Worm (Caenorhabditis elegans) whole organism, young adult: Measurements from ENCODE around the gene F37C4.6.

Experiments
- B0035.1 ChIP-seq: sonication (generic microtip); optimal IDR thresholded peaks from 2 replicates; lab custom pipeline; 2016; ENCODE audit warnings: missing genetic modification characterization, mild to moderate bottlenecking, missing compliant biosample characterization, missing genotype, missing genetic modification reagents
- B0261.1 ChIP-seq: sonication (generic microtip); optimal IDR thresholded peaks from 2 replicates; lab custom pipeline; 2016; ENCODE audit warnings: mild to moderate bottlenecking, missing genetic modification characterization, moderate library complexity, missing compliant biosample characterization
- F22D6.2 ChIP-seq: sonication (generic microtip); optimal IDR thresholded peaks from 2 replicates; lab custom pipeline; 2016; ENCODE audit warnings: mild to moderate bottlenecking, missing genetic modification characterization, missing compliant biosample characterization
- F57C9.4 ChIP-seq: sonication (generic microtip); optimal IDR thresholded peaks from 2 replicates; lab custom pipeline; 2017; ENCODE audit warnings: mild to moderate bottlenecking, missing genetic modification characterization, missing compliant biosample characterization
- T07F8.4 ChIP-seq: sonication (generic microtip); optimal IDR thresholded peaks from 2 replicates; lab custom pipeline; 2016; ENCODE audit warnings: mild to moderate bottlenecking, missing genetic modification characterization, moderate library complexity, missing compliant biosample characterization
- T26A5.8 ChIP-seq: sonication (generic microtip); optimal IDR thresholded peaks from 2 replicates; lab custom pipeline; 2016; ENCODE audit warnings: missing genetic modification characterization, missing compliant biosample characterization
- Y56A3A.18 ChIP-seq: fragments of 200-800 bp; sonication (Bioruptor generic); IDR thresholded peaks from 2 replicates; pipeline ENCODE4 v1.3.6; 2022; ENCODE audit warnings: missing genetic modification reagents, missing genetic modification characterization, missing compliant biosample characterization
- atf-7 ChIP-seq: sonication (generic microtip); optimal IDR thresholded peaks from 2 replicates; lab custom pipeline; 2017; ENCODE audit warnings: mild to moderate bottlenecking, missing genetic modification characterization, missing compliant biosample characterization
- cebp-1 ChIP-seq, 2 experiments: fragments of 200-800 bp in 1 of 2; sonication (Bioruptor generic) in 1 of 2; sonication (generic microtip) in 1 of 2; IDR thresholded peaks in 1 of 2; optimal IDR thresholded peaks in 1 of 2; 2 replicates each; pipeline versions ENCODE4 v1.3.6 to Lab custom; 2017 to 2022; ENCODE audit warnings: missing compliant biosample characterization in 2 of 2, missing genetic modification characterization in 2 of 2, mild to moderate bottlenecking in 1 of 2, missing genetic modification reagents in 1 of 2, moderate library complexity in 1 of 2
- ceh-27 ChIP-seq: fragments of 200-800 bp; sonication (Bioruptor generic); optimal IDR thresholded peaks from 2 replicates; lab custom pipeline; 2018; ENCODE audit warnings: mild to moderate bottlenecking, missing genetic modification characterization, moderate library complexity, missing compliant biosample characterization
- ceh-40 ChIP-seq: fragments of 200-800 bp; sonication (Bioruptor generic); IDR thresholded peaks from 2 replicates; pipeline ENCODE4 v1.3.6; 2022; ENCODE audit warnings: missing genetic modification characterization, missing compliant biosample characterization
- ceh-58 ChIP-seq: fragments of 200-800 bp; sonication (Bioruptor generic); IDR thresholded peaks from 2 replicates; pipeline ENCODE4 v1.3.6; 2022; ENCODE audit warnings: missing genetic modification characterization, missing compliant biosample characterization
- ceh-91 ChIP-seq: fragments of 200-800 bp; sonication (Bioruptor generic); IDR thresholded peaks from 2 replicates; pipeline ENCODE4 v1.3.6; 2022; ENCODE audit warnings: missing genetic modification reagents, missing genetic modification characterization, missing compliant biosample characterization
- dpl-1 ChIP-seq: fragments of 150-350 bp; optimal IDR thresholded peaks from 2 replicates; lab custom pipeline; 2014; ENCODE audit warnings: missing biosample characterization, missing genetic modification reagents, missing genetic modification characterization
- efl-1 ChIP-seq: fragments of 150-350 bp; optimal IDR thresholded peaks from 2 replicates; lab custom pipeline; 2014; ENCODE audit warnings: missing biosample characterization, missing genetic modification reagents, missing genetic modification characterization
- egl-44 ChIP-seq: fragments of 200-800 bp; sonication (Bioruptor generic); IDR thresholded peaks from 2 replicates; pipeline ENCODE4 v1.3.6; 2022; ENCODE audit warnings: missing genetic modification reagents, missing genetic modification characterization, missing compliant biosample characterization
- ets-4 ChIP-seq: fragments of 200-800 bp; sonication (Bioruptor generic); optimal IDR thresholded peaks from 2 replicates; lab custom pipeline; 2018; ENCODE audit warnings: mild to moderate bottlenecking, missing genetic modification characterization, missing compliant biosample characterization
- fkh-3 ChIP-seq: sonication (generic microtip); optimal IDR thresholded peaks from 2 replicates; lab custom pipeline; 2016; ENCODE audit warnings: mild to moderate bottlenecking, missing genetic modification characterization, missing compliant biosample characterization
- him-1 ChIP-seq: sonication (generic microtip); optimal IDR thresholded peaks from 2 replicates; lab custom pipeline; 2016; ENCODE audit warnings: missing genotype, missing genetic modification reagents, missing genetic modification characterization, missing compliant biosample characterization
- hlh-26 ChIP-seq: fragments of 200-800 bp; sonication (Bioruptor generic); conservative IDR thresholded peaks from 2 replicates; pipeline ENCODE4 v1.3.6; 2022; ENCODE audit warnings: missing genetic modification reagents, missing genetic modification characterization, missing compliant biosample characterization
- hmg-1.2 ChIP-seq: fragments of 200-800 bp; sonication (Bioruptor generic); IDR thresholded peaks from 2 replicates; pipeline ENCODE4 v1.3.6; 2022; ENCODE audit warnings: missing genetic modification reagents, missing genetic modification characterization, missing compliant biosample characterization
- hsf-1 ChIP-seq: fragments of 200-800 bp; sonication (Bioruptor generic); IDR thresholded peaks from 2 replicates; pipeline ENCODE4 v1.3.6; 2022; ENCODE audit warnings: missing genetic modification reagents, missing genetic modification characterization, missing compliant biosample characterization
- let-607 ChIP-seq, 2 experiments: fragments of 200-800 bp in 1 of 2; sonication (Bioruptor generic) in 1 of 2; sonication (generic microtip) in 1 of 2; optimal IDR thresholded peaks; 2 replicates each; lab custom pipeline; 2016 to 2018; ENCODE audit warnings: mild to moderate bottlenecking in 2 of 2, missing compliant biosample characterization in 2 of 2, missing genetic modification characterization in 2 of 2, moderate library complexity in 2 of 2, missing genotype in 1 of 2
- lin-40 ChIP-seq: sonication (generic microtip); optimal IDR thresholded peaks from 2 replicates; lab custom pipeline; 2016; ENCODE audit warnings: missing genetic modification characterization, mild to moderate bottlenecking, missing compliant biosample characterization, missing genotype, missing genetic modification reagents
- lsl-1 ChIP-seq: fragments of 200-800 bp; sonication (Bioruptor generic); optimal IDR thresholded peaks from 2 replicates; lab custom pipeline; 2018; ENCODE audit warnings: mild to moderate bottlenecking, missing genetic modification characterization, moderate library complexity, missing compliant biosample characterization
- mxl-1 ChIP-seq: sonication (generic microtip); optimal IDR thresholded peaks from 2 replicates; lab custom pipeline; 2016; ENCODE audit warnings: missing genetic modification characterization, missing compliant biosample characterization
- nfya-1 ChIP-seq: sonication (generic microtip); optimal IDR thresholded peaks from 2 replicates; lab custom pipeline; 2017; ENCODE audit warnings: antibody characterized with exemption, missing compliant biosample characterization, missing genetic modification characterization, borderline replicate concordance; ENCODE audit not compliant: insufficient read depth
- nhr-120 ChIP-seq: fragments of 200-800 bp; sonication (Bioruptor generic); IDR thresholded peaks from 2 replicates; pipeline ENCODE4 v1.3.6; 2022; ENCODE audit warnings: missing genetic modification characterization, missing compliant biosample characterization
- nhr-27 ChIP-seq: fragments of 200-800 bp; sonication (Bioruptor generic); optimal IDR thresholded peaks from 2 replicates; lab custom pipeline; 2018; ENCODE audit warnings: mild to moderate bottlenecking, missing genetic modification characterization, moderate library complexity, missing compliant biosample characterization
- nhr-80 ChIP-seq: sonication (generic microtip); optimal IDR thresholded peaks from 2 replicates; lab custom pipeline; 2016; ENCODE audit warnings: missing genetic modification characterization, missing compliant biosample characterization
- pbrm-1 ChIP-seq: fragments of 200-800 bp; sonication (Bioruptor generic); IDR thresholded peaks from 2 replicates; pipeline ENCODE4 v1.3.6; 2022; ENCODE audit warnings: missing genetic modification reagents, missing genetic modification characterization, missing compliant biosample characterization
- rpc-1 ChIP-seq, 2 experiments: fragments of 150-350 bp in 1 of 2; sonication (generic microtip) in 1 of 2; optimal IDR thresholded peaks; 2 replicates each; lab custom pipeline; 2014 to 2018; ENCODE audit warnings: missing biosample characterization in 1 of 2, missing genetic modification characterization in 1 of 2, missing genetic modification reagents in 1 of 2, missing genotype in 1 of 2
- snpc-1.1 ChIP-seq: sonication (generic microtip); optimal IDR thresholded peaks from 2 replicates; lab custom pipeline; 2017; ENCODE audit warnings: missing genetic modification characterization, mild to moderate bottlenecking, missing compliant biosample characterization, antibody characterized with exemption, moderate library complexity, missing genotype, missing genetic modification reagents; ENCODE audit not compliant: insufficient read depth
- snpc-1.3 ChIP-seq: sonication (generic microtip); optimal IDR thresholded peaks from 2 replicates; lab custom pipeline; 2017; ENCODE audit warnings: missing genetic modification characterization, mild to moderate bottlenecking, missing compliant biosample characterization, antibody characterized with exemption, moderate library complexity, missing genotype, missing genetic modification reagents; ENCODE audit not compliant: insufficient read depth
- tbp1 ChIP-seq: fragments of 200-800 bp; sonication (Bioruptor generic); optimal IDR thresholded peaks from 2 replicates; lab custom pipeline; 2018; ENCODE audit warnings: mild to moderate bottlenecking, missing genetic modification characterization, missing compliant biosample characterization
- tbx-9 ChIP-seq: sonication (generic microtip); optimal IDR thresholded peaks from 2 replicates; lab custom pipeline; 2016; ENCODE audit warnings: borderline replicate concordance, missing genetic modification characterization, inconsistent platforms, missing compliant biosample characterization
- tlf-1 ChIP-seq: fragments of 200-800 bp; sonication (Bioruptor generic); optimal IDR thresholded peaks from 2 replicates; lab custom pipeline; 2018; ENCODE audit warnings: mild to moderate bottlenecking, missing genetic modification characterization, missing compliant biosample characterization
- unc-130 ChIP-seq: sonication (generic microtip); optimal IDR thresholded peaks from 2 replicates; lab custom pipeline; 2016; ENCODE audit warnings: missing genetic modification reagents, missing genetic modification characterization, missing compliant biosample characterization
- unc-62 ChIP-seq: fragments of 150-350 bp; optimal IDR thresholded peaks from 2 replicates; lab custom pipeline; 2014; ENCODE audit warnings: missing biosample characterization, missing genetic modification reagents, missing genetic modification characterization
- zim-3 ChIP-seq: sonication (generic microtip); optimal IDR thresholded peaks from 2 replicates; lab custom pipeline; 2017; ENCODE audit warnings: mild to moderate bottlenecking, missing genetic modification characterization, moderate library complexity, missing compliant biosample characterization
- ztf-18 ChIP-seq: sonication (generic microtip); optimal IDR thresholded peaks from 2 replicates; lab custom pipeline; 2016; ENCODE audit warnings: missing genotype, mild to moderate bottlenecking, missing genetic modification characterization, missing compliant biosample characterization
- ztf-22 ChIP-seq: fragments of 200-800 bp; sonication (Bioruptor generic); optimal IDR thresholded peaks from 2 replicates; lab custom pipeline; 2018; ENCODE audit warnings: mild to moderate bottlenecking, missing genetic modification characterization, moderate library complexity, missing compliant biosample characterization
- ztf-25 ChIP-seq: fragments of 200-800 bp; sonication (Bioruptor generic); IDR thresholded peaks from 2 replicates; pipeline ENCODE4 v1.3.6; 2022; ENCODE audit warnings: missing genetic modification reagents, missing genetic modification characterization, missing compliant biosample characterization

The F37C4.6 gene

ce11 chrIV:3904620-3905019 lies 26.5 kb upstream of the F37C4.6 start, which contains the start of gene F56D6.21:
F56D6.21 (plus strand) TSS chrIV:3904920.
- TF ChIP-seq F57C9.4 (tag; lab: Kevin White, UChicago) (no peak), B0035.1 (tag; lab: Kevin White, UChicago) (no peak), unc-130 (GFP tag; lab: Kevin White, UChicago) (no peak), fkh-3 (tag; lab: Kevin White, UChicago) (no peak), T26A5.8 (tag; lab: Kevin White, UChicago) (no peak), ceh-40 (no peak), efl-1 (GFP tag; lab: Kevin White, UChicago) (no peak), rpc-1 (optimal IDR thresholded peaks at IDR 0.05; lab: Kevin White, UChicago) (no peak), rpc-1 (tag; optimal IDR thresholded peaks at IDR 0.05; lab: Kevin White, UChicago) (no peak), hsf-1 (GFP tag; lab: Robert Waterston, UW) (no peak)

- no peak for TF ChIP-seq ceh-58 (GFP tag; lab: Robert Waterston, UW)
- TF ChIP-seq rpc-1 (optimal IDR thresholded peaks at IDR 0.05; lab: Kevin White, UChicago), result no peak
- TF ChIP-seq rpc-1 (tag; optimal IDR thresholded peaks at IDR 0.05; lab: Kevin White, UChicago), result no peak
- no peak for TF ChIP-seq nfya-1
- TF ChIP-seq snpc-1.1 (tag; lab: Kevin White, UChicago), result no peak
- no peak for TF ChIP-seq lsl-1 (GFP tag; lab: Kevin White, UChicago)
- no peak for TF ChIP-seq cebp-1 (GFP tag; IDR thresholded peaks at IDR 0.05; lab: Robert Waterston, UW)
- no peak for TF ChIP-seq cebp-1 (tag; optimal IDR thresholded peaks at IDR 0.05; lab: Kevin White, UChicago)
- TF ChIP-seq tbx-9, result no peak
- no peak for TF ChIP-seq B0261.1 (tag; lab: Kevin White, UChicago)
- TF ChIP-seq lin-40 (tag; lab: Kevin White, UChicago), result no peak
- no peak for TF ChIP-seq T07F8.4
- no peak for TF ChIP-seq ceh-27 (GFP tag; lab: Kevin White, UChicago)
- no peak for TF ChIP-seq nhr-120 (GFP tag; lab: Robert Waterston, UW)
- TF ChIP-seq snpc-1.3 (tag; lab: Kevin White, UChicago), result no peak
- TF ChIP-seq ceh-40, result no peak
- TF ChIP-seq unc-130 (GFP tag; lab: Kevin White, UChicago), result no peak
- no peak for TF ChIP-seq tbp1
- TF ChIP-seq zim-3, result no peak
- TF ChIP-seq F22D6.2 (tag; lab: Kevin White, UChicago), result no peak
- TF ChIP-seq, all 124 proteins: peak for 0
These were observed 24.8 kb upstream of the F37C4.6 start, which contains the start of gene F56D6.6 for ce11 chrIV:3902955-3903354. F56D6.6 (plus strand) TSS chrIV:3903255.

DNA sequence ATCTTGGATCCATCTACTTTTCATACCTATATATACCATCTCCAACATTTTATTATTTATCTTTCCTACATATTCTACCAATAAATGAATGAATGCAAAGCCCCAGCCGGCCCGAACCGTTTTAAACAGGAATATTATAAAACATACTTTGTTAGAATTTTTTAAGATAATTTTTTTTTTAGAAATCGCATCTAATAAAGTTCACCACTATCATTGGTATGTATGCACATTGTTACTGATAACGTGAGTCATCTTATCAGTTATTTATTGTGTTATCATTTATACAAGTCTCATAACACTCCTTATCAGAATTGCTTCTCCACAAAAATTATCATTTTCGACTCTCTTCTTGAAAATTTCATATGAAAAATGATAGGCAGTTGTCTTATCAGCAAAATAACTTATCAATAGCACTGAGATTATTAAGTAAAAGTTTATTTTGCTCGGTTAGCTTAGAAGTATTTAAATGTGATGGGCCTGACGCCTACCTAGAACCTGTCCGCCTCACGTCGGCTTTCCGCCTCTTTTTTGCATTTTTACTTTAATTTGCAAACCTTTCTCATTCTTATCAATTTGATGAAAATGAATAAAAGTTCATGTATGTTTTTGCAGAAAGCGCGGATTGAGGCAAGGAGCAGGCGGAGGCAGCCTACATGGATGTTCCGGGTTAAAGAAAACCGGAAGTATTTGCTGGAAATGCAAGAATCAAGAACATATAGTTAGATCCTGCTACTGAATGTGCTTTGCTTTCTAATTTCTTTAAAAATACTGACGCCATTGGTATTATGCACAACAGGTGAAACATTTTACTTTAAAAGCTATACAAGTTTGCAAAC lies 21.8 kb upstream of the F37C4.6 start, which contains the start of gene srz-62:
TSS of gene srz-62 (plus strand) at position 786 of the 836 bp plus-strand sequence.
- TF ChIP-seq tlf-1 (peak; percentile 50), let-607 (tag; optimal IDR thresholded peaks at IDR 0.05; lab: Kevin White, UChicago) (peak in 1 of 2 experiments; percentile 48), nhr-27 (tag; lab: Kevin White, UChicago) (no peak), mxl-1 (tag; lab: Kevin White, UChicago) (no peak), tbp1 (peak; percentile 17), ztf-18 (tag; lab: Kevin White, UChicago) (no peak), hlh-26 (GFP tag; lab: Robert Waterston, UW) (no peak), ztf-22 (GFP tag; lab: Kevin White, UChicago) (peak; percentile 82), ceh-27 (GFP tag; lab: Kevin White, UChicago) (no peak), atf-7 (peak; percentile 82), egl-44 (GFP tag; lab: Robert Waterston, UW) (no peak), hmg-1.2 (GFP tag; lab: Robert Waterston, UW) (no peak), ets-4 (GFP tag; lab: Kevin White, UChicago) (peak; percentile 89), Y56A3A.18 (peak; percentile 44; the same call in 1 of the 2 replicates), him-1 (tag; lab: Kevin White, UChicago) (no peak), pbrm-1 (no peak), dpl-1 (GFP tag; lab: Kevin White, UChicago) (no peak), ceh-91 (no peak), nhr-80 (peak; percentile 95), unc-62 (GFP tag; lab: Kevin White, UChicago) (peak; percentile 88), ztf-25 (GFP tag; lab: Robert Waterston, UW) (no peak)
